Fruit fly (Drosophila melanogaster) whole organism, embryonic: ENCODE results near the gene CG12299.

Source experiments
- CG3163 ChIP-seq: fragments of 200-800 bp; sonication (Bioruptor generic); optimal IDR thresholded peaks from 3 replicates; lab custom pipeline; 2016; ENCODE audit warnings: missing biosample characterization, missing genetic modification characterization
- Hr3 ChIP-seq: fragments of 200-800 bp; sonication (Bioruptor generic); optimal IDR thresholded peaks from 3 replicates; lab custom pipeline; 2016; ENCODE audit warnings: missing biosample characterization, missing genetic modification characterization

dm6 chr2L:10774041-10774440 lies 36.9 kb downstream of the CG12299 start:
- no peak for TF ChIP-seq Hr3 (GFP tag; lab: Kevin White, UChicago)
- no peak for TF ChIP-seq CG3163
